Fruit fly (Drosophila melanogaster): Measurements from ENCODE around the gene Stip1.

The Stip1 gene

DNA sequence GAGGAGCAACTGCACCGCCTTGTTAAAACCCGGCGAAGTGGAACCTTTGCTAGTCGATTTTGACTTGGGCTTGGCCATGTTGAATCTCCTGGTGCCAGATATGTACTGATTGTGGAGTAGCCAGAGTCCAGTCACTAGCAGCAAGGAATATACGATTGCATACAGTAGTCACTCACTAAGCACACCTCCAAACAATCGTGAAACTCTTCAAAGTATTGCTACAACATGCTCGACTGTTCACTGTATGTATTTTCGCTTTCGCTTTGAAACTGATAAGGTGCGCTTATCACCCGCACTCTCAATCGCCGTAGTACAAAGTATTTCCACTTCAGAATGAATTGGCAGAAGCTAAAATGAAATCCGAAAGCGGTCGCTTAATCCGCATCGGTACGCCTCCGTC is 8.5 kb upstream of the Stip1 start (continued):
- TF ChIP-seq CG16815 (GFP tag; optimal IDR thresholded peaks at IDR 0.05) = no peak
- TF ChIP-seq CG8281 (tag; optimal IDR thresholded peaks at IDR 0.05) = no peak
- TF ChIP-seq CG13123 (GFP tag; optimal IDR thresholded peaks at IDR 0.05) = no peak
- peak; percentile 12 for TF ChIP-seq fd96Cb (tag; optimal IDR thresholded peaks at IDR 0.05)
- peak; percentile 68 for TF ChIP-seq CrebB (tag; optimal IDR thresholded peaks at IDR 0.05)
- TF ChIP-seq CG30403 (GFP tag; optimal IDR thresholded peaks at IDR 0.05) = peak; percentile 64
- TF ChIP-seq al (GFP tag; IDR thresholded peaks at IDR 0.05) = peak; percentile 55; the same call in 1 of the 2 replicates
- peak; percentile 80 for TF ChIP-seq NFAT (GFP tag; IDR thresholded peaks at IDR 0.05)
- TF ChIP-seq CG11723 (GFP tag; optimal IDR thresholded peaks at IDR 0.05) = peak; percentile 36
- TF ChIP-seq wdn (GFP tag; IDR thresholded peaks at IDR 0.05) = peak; percentile 56; the same call in 1 of the 2 replicates
- peak; percentile 74 for TF ChIP-seq CG10543 (GFP tag; optimal IDR thresholded peaks at IDR 0.05)
- TF ChIP-seq CG11093 (GFP tag; IDR thresholded peaks at IDR 0.05) = peak; percentile 43; the same call in 1 of the 3 replicates
- TF ChIP-seq Awh (GFP tag; IDR thresholded peaks at IDR 0.05) = peak; percentile 53; the same call in 1 of the 2 replicates
- peak; percentile 32 for TF ChIP-seq CG6683 (GFP tag; optimal IDR thresholded peaks at IDR 0.05)
- TF ChIP-seq bbx (GFP tag; IDR thresholded peaks at IDR 0.05; ENCODE audit: partially characterized antibody) = no peak; the same call in 1 of the 2 replicates
- TF ChIP-seq kay (GFP tag; optimal IDR thresholded peaks at IDR 0.05) = peak; percentile 25
- TF ChIP-seq pho (GFP tag; optimal IDR thresholded peaks at IDR 0.05) = peak; percentile 64
- TF ChIP-seq H2.0 (GFP tag; IDR thresholded peaks at IDR 0.05) = peak; percentile 62; the same call in 1 of the 2 replicates
- TF ChIP-seq CG9727 (GFP tag; optimal IDR thresholded peaks at IDR 0.05) = no peak
- peak; percentile 24; the same call in 1 of the 2 replicates for TF ChIP-seq CG32772 (GFP tag; IDR thresholded peaks at IDR 0.05)
- peak; percentile 62 for TF ChIP-seq HLH54F (GFP tag; optimal IDR thresholded peaks at IDR 0.05)
- TF ChIP-seq sim (GFP tag; IDR thresholded peaks at IDR 0.05) = no peak
- no peak for TF ChIP-seq Stat92E (GFP tag; optimal IDR thresholded peaks at IDR 0.05)
- no peak for TF ChIP-seq CG9437 (GFP tag; optimal IDR thresholded peaks at IDR 0.05)
- TF ChIP-seq Bgb (GFP tag; IDR thresholded peaks at IDR 0.05; ENCODE audit: partially characterized antibody) = no peak
- TF ChIP-seq CG4820 (GFP tag; optimal IDR thresholded peaks at IDR 0.05) = peak; percentile 37
- TF ChIP-seq sima (GFP tag; optimal IDR thresholded peaks at IDR 0.05) = no peak
- TF ChIP-seq CG9932 (GFP tag; IDR thresholded peaks at IDR 0.05) = peak; percentile 86
- TF ChIP-seq hbn (GFP tag; IDR thresholded peaks at IDR 0.05; ENCODE audit: partially characterized antibody) = no peak
- peak; percentile 6 for TF ChIP-seq CG4854 (GFP tag; optimal IDR thresholded peaks at IDR 0.05)
- peak; percentile 69 for TF ChIP-seq E2f1 (GFP tag; IDR thresholded peaks at IDR 0.05)
- peak; percentile 15 for TF ChIP-seq CG15696 (tag; optimal IDR thresholded peaks at IDR 0.05)
- TF ChIP-seq cato (GFP tag; optimal IDR thresholded peaks at IDR 0.05; ENCODE audit: borderline replicate concordance) = no peak
- peak; percentile 66 for TF ChIP-seq CG17359 (tag; optimal IDR thresholded peaks at IDR 0.05)
- TF ChIP-seq CG2678 (tag; optimal IDR thresholded peaks at IDR 0.05) = peak; percentile 72
- TF ChIP-seq Dfd (GFP tag; optimal IDR thresholded peaks at IDR 0.05) = no peak
- no peak for TF ChIP-seq ewg (GFP tag; optimal IDR thresholded peaks at IDR 0.05)
- no peak for TF ChIP-seq CG1792 (GFP tag; optimal IDR thresholded peaks at IDR 0.05)
- TF ChIP-seq Side (GFP tag; optimal IDR thresholded peaks at IDR 0.05) = peak; percentile 34
- no peak for TF ChIP-seq croc (GFP tag; conservative IDR thresholded peaks at IDR 0.05)
- TF ChIP-seq CG3065 (GFP tag; optimal IDR thresholded peaks at IDR 0.05) = no peak
- TF ChIP-seq CG31224 (GFP tag; IDR thresholded peaks at IDR 0.05) = 0 out of 2 replicates have a peak, but pooled peaks have one; percentile 44
- TF ChIP-seq CG11696 (GFP tag; IDR thresholded peaks at IDR 0.05) = no peak
- no peak for TF ChIP-seq kni (GFP tag; optimal IDR thresholded peaks at IDR 0.05)
- no peak for TF ChIP-seq salm (tag; optimal IDR thresholded peaks at IDR 0.05)
- no peak for TF ChIP-seq Hmx (GFP tag; optimal IDR thresholded peaks at IDR 0.05)
- TF ChIP-seq da (GFP tag; optimal IDR thresholded peaks at IDR 0.05) = peak; percentile 37
- TF ChIP-seq CG10654 (GFP tag; optimal IDR thresholded peaks at IDR 0.05) = peak; percentile 26
- TF ChIP-seq z (GFP tag; IDR thresholded peaks at IDR 0.05) = no peak
- peak; percentile 13 for TF ChIP-seq HmgD (GFP tag; optimal IDR thresholded peaks at IDR 0.05)
- no peak for TF ChIP-seq maf-S (GFP tag; optimal IDR thresholded peaks at IDR 0.05)
